Worm (Caenorhabditis elegans) whole organism, L4 larva: ENCODE results near the gene fipr-25.

Experiments used
- egl-43 ChIP-seq: fragments of 200-800 bp; sonication (Bioruptor generic); IDR thresholded peaks from 2 replicates; pipeline ENCODE4 v1.3.6; 2022; ENCODE audit warnings: missing genetic modification reagents, missing genetic modification characterization, missing compliant biosample characterization
- mep-1 ChIP-seq: fragments of 150-350 bp; sonication (generic microtip); optimal IDR thresholded peaks from 3 replicates; lab custom pipeline; 2014; ENCODE audit warnings: missing biosample characterization, missing genetic modification characterization
- pqm-1 ChIP-seq: sonication (generic microtip); optimal IDR thresholded peaks from 2 replicates; lab custom pipeline; 2017; ENCODE audit warnings: missing biosample characterization, missing genetic modification characterization
- rbr-2 ChIP-seq: sonication (generic microtip); optimal IDR thresholded peaks from 2 replicates; lab custom pipeline; 2016; ENCODE audit warnings: missing genotype, missing genetic modification characterization, missing compliant biosample characterization
- snpc-4 ChIP-seq: fragments of 150-350 bp; optimal IDR thresholded peaks from 2 replicates; lab custom pipeline; 2014; ENCODE audit warnings: missing biosample characterization, missing genetic modification characterization
- unc-39 ChIP-seq: sonication (generic microtip); optimal IDR thresholded peaks from 2 replicates; lab custom pipeline; 2017; ENCODE audit warnings: missing biosample characterization, missing genetic modification characterization
- unc-62 ChIP-seq, 3 experiments: fragments of 150-350 bp in 1 of 3; sonication (generic microtip); optimal IDR thresholded peaks in 2 of 3; peaks in 1 of 3; 1 replicate in 1 of 3; 2 replicates in 2 of 3; lab custom pipeline; 2014 to 2017; ENCODE audit warnings: missing biosample characterization in 3 of 3, missing genetic modification characterization in 3 of 3, missing genetic modification reagents in 3 of 3, missing genotype in 1 of 3
- zfp-3 ChIP-seq: fragments of 200-800 bp; sonication (Bioruptor generic); conservative IDR thresholded peaks from 2 replicates; pipeline ENCODE4 v1.3.6; 2022; ENCODE audit warnings: missing genetic modification reagents, missing genetic modification characterization, missing compliant biosample characterization
- ztf-7 ChIP-seq: fragments of 150-350 bp; optimal IDR thresholded peaks from 2 replicates; lab custom pipeline; 2014; ENCODE audit warnings: missing biosample characterization, missing genetic modification characterization

DNA sequence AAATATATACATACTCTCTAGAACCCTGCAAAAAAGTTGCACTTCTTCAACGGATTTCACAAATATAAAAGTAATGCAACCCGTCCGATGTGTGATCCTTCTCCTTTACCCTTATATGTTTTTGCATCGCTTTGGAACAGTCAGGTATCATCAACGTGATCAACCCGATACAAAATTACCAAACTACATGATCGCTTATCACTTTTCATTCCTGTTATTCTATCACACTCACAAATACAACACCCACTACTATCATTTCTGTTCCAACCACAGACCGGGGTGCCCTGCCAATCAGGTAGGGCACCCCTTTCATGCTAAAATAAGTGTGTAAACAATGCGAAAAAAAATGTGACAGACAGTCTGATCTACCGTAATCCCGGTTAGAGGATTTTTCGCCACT, 9.8 kb downstream of the fipr-25 start:
- TF ChIP-seq mep-1 (tag; lab: Kevin White, UChicago) (no peak), rbr-2 (tag; lab: Kevin White, UChicago) (no peak), egl-43 (GFP tag; lab: Robert Waterston, UW) (no peak), unc-39 (no peak), unc-62 (GFP tag; optimal IDR thresholded peaks at IDR 0.05 in 1 of 2; lab: Kevin White, UChicago) (no peak), unc-62 (tag; optimal IDR thresholded peaks at IDR 0.05; lab: Kevin White, UChicago) (no peak), snpc-4 (tag; lab: Kevin White, UChicago) (no peak), ztf-7 (tag; lab: Kevin White, UChicago) (no peak), zfp-3 (GFP tag; lab: Robert Waterston, UW) (no peak), pqm-1 (no peak)
